Fruit fly (Drosophila melanogaster): ENCODE measurements around the gene CG6418.
A peak's percentile ranks its signal among the peaks of the same experiment; 100 is the strongest.

The CG6418 gene

DNA sequence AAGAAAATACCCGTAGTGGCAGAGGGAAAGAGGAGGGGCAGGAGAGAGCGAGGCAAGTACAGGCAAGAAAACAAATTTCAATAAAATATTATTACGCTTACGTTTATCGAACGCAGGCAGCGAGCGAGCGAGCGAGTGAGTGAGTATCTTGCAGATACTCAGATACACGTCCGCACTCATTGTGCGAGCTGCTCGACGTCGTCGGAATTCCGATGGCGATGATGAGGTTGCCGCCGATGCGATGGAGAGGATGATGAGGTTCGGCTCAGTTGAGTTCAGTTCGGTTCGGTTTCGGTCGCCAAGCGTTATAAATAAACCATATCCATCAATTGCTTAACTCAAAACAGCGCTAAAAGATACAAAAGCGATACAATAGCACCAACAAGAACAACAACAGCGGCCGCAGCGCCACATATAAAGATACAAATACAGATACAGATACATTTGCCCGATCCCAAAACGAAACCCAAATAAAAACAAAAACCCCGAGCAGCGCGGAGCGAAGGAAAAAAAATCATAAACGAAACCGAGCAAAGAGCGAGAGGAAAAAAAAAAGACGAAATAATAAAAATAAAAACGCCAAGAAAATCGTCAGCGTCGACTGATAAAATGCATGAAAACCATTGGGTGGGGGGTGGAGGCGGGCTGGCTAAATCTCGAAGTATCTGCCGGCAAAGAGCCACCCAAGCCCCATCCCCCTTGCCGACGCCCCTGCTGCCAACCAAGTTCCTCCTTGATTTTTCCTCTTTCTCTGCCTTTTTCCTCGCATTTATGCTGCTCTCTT, 26.3 kb downstream of the CG6418 start (continued):
- TF ChIP-seq Jra (GFP tag; optimal IDR thresholded peaks at IDR 0.05) (peak; percentile 24), Vsx2 (GFP tag; optimal IDR thresholded peaks at IDR 0.05; ENCODE audit: partially characterized antibody) (peak; percentile 49), dl (GFP tag; optimal IDR thresholded peaks at IDR 0.05; ENCODE audit: insufficient read depth in 1 of 2, partially characterized antibody in 2 of 2) (peak in 1 of 2 experiments; percentile 45), Mio (GFP tag; optimal IDR thresholded peaks at IDR 0.05) (no peak), lola (GFP tag; optimal IDR thresholded peaks at IDR 0.05) (no peak), OdsH (GFP tag; optimal IDR thresholded peaks at IDR 0.05) (peak; percentile 58), Myc (optimal IDR thresholded peaks at IDR 0.05) (no peak), Sp1 (GFP tag; optimal IDR thresholded peaks at IDR 0.05) (peak; percentile 91)

DNA sequence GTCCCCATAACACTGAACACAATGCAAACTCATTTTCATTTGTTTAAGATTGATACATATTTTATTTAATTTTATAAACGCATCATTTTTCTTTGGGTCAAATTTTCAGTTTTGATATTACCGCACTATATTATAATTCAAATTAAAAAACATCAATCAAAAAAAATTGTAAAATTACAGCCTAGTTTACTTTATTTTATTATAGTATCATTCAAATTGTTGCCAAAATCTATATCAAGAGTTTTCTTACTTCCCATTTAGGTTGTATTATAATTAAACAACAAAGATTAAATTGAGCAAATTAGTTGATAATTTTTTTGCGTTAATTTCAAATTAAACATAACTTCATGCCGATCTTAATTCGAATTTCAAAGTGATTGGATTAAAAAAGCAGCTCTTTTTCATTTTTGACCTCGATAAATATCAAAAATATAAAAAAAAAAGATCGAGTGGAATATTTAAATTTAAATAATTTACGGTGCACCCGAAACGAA, 26.9 kb downstream of the CG6418 start:
- TF ChIP-seq dl (GFP tag; optimal IDR thresholded peaks at IDR 0.05; ENCODE audit: insufficient read depth in 1 of 2, partially characterized antibody in 2 of 2) (no peak), woc (GFP tag; optimal IDR thresholded peaks at IDR 0.05) (peak; percentile 36), pan (optimal IDR thresholded peaks at IDR 0.05) (no peak), Mio (GFP tag; optimal IDR thresholded peaks at IDR 0.05) (no peak), h (GFP tag; optimal IDR thresholded peaks at IDR 0.05) (peak; percentile 28), CG9705 (GFP tag; optimal IDR thresholded peaks at IDR 0.05) (no peak), dmrt93B (GFP tag; optimal IDR thresholded peaks at IDR 0.05) (peak; percentile 46), Hr83 (GFP tag; optimal IDR thresholded peaks at IDR 0.05; ENCODE audit: poor library complexity, severe bottlenecking) (no peak), HLH106 (tag; optimal IDR thresholded peaks at IDR 0.05) (peak; percentile 70), OdsH (GFP tag; optimal IDR thresholded peaks at IDR 0.05) (peak; percentile 28), GATAd (GFP tag; optimal IDR thresholded peaks at IDR 0.05) (no peak), ey (GFP tag; optimal IDR thresholded peaks at IDR 0.05) (peak; percentile 55), usp (GFP tag; optimal IDR thresholded peaks at IDR 0.05) (no peak), foxo (GFP tag; optimal IDR thresholded peaks at IDR 0.05) (peak in 1 of 2 experiments; percentile 70), Vsx2 (GFP tag; optimal IDR thresholded peaks at IDR 0.05; ENCODE audit: partially characterized antibody) (no peak), br (GFP tag; optimal IDR thresholded peaks at IDR 0.05) (no peak), Jra (GFP tag; optimal IDR thresholded peaks at IDR 0.05) (no peak), sage (GFP tag; optimal IDR thresholded peaks at IDR 0.05) (no peak), Sp1 (GFP tag; optimal IDR thresholded peaks at IDR 0.05) (peak; percentile 73), Myc (optimal IDR thresholded peaks at IDR 0.05) (no peak), Dif (GFP tag; optimal IDR thresholded peaks at IDR 0.05; ENCODE audit: partially characterized antibody) (no peak), rgr (GFP tag; optimal IDR thresholded peaks at IDR 0.05) (peak; percentile 53), psq (GFP tag; optimal IDR thresholded peaks at IDR 0.05) (peak; percentile 57), Hr78 (GFP tag; optimal IDR thresholded peaks at IDR 0.05) (no peak), fru (GFP tag; optimal IDR thresholded peaks at IDR 0.05) (no peak), dsf (GFP tag; optimal IDR thresholded peaks at IDR 0.05; ENCODE audit: borderline replicate concordance) (no peak), Dfd (GFP tag; optimal IDR thresholded peaks at IDR 0.05) (no peak)

DNA sequence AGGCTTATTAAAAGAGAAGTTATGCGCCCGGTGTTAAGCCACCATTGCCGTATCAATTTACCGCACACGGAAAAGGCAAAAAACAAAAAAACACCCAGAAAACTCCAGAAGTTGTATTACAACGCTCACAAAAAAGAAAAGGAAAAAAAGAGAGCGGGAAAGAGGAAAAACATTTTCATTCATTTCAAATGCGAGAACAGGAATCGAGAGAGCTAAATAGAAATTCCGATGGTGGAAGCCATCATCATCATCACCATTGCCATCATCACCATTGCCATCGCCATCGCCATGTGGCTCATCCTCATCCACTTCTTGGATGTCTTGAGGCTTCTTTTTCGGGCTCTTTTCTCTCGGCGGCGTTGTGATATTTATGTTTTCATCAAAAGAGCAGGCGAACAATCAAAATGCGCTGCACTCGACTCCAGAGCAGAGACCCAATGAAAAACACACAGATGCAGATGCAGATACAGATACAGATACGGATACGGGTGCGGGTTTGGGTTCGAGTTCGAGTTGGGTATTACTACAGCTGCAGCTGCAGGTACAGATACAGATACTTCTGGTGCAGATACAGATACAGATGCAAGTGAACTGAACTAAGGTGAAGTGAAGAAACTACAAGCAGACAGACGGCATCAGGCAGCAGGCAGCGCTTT, 27.6 kb downstream of the CG6418 start:
- TF ChIP-seq dmrt93B (GFP tag; optimal IDR thresholded peaks at IDR 0.05) (no peak), dl (GFP tag; optimal IDR thresholded peaks at IDR 0.05; ENCODE audit: insufficient read depth in 1 of 2, partially characterized antibody in 2 of 2) (peak in 1 of 2 experiments; percentile 19)

DNA sequence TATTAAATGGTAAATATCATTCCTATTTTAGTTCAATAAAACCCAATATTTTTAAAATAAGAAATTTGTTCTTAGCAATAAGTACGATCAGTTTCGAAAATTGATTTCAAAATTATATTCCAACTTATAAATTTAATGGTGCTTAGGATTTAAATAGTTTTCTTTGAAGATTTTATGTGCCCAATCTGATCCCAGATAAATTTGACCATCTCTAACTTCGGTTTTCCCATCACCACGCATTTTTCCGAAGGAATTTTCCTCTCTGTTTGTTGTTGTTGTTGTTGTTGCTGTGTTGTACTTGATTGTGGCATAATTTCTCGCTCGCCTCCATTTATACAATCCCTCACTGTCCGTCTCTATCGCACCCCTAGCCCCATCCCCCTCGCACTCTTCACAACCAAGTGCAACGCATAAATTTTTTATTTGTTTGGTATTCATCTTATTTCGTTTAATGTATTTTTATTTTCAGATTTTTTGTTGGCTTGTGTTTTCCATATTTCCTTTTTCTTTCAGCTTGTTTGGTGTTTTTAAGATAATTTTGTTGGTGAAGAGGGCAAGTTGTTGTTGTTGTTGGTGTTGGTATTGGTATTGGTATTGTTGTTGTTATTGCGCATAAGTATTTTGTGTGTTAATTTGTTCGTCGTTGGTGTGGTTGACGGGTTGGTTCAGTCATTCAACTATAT, 29.1 kb downstream of the CG6418 start:
- TF ChIP-seq psq (GFP tag; optimal IDR thresholded peaks at IDR 0.05) (peak; percentile 60), tai (GFP tag; optimal IDR thresholded peaks at IDR 0.05) (no peak)

Measured in whole organism, wandering third instar larva.